Worm (Caenorhabditis elegans) whole organism, L4 larva: ENCODE results near the gene fipr-8.

Experiments used
- F10B5.3 ChIP-seq: sonication (generic microtip); optimal IDR thresholded peaks from 2 replicates; lab custom pipeline; 2016; ENCODE audit warnings: mild to moderate bottlenecking, missing genetic modification characterization, missing compliant biosample characterization
- F26F4.8 ChIP-seq: fragments of 200-800 bp; sonication (Bioruptor generic); conservative IDR thresholded peaks from 2 replicates; pipeline ENCODE4 v1.3.6; 2022; ENCODE audit warnings: missing genetic modification characterization, missing compliant biosample characterization
- F37D6.2 ChIP-seq: sonication (generic microtip); optimal IDR thresholded peaks from 2 replicates; lab custom pipeline; 2016; ENCODE audit warnings: mild to moderate bottlenecking, missing genetic modification characterization, missing compliant biosample characterization
- R02D3.7 ChIP-seq: fragments of 150-350 bp; sonication (generic microtip); optimal IDR thresholded peaks from 3 replicates; lab custom pipeline; 2014; ENCODE audit warnings: missing biosample characterization, missing genetic modification characterization
- T20F7.1 ChIP-seq: fragments of 200-800 bp; sonication (Bioruptor generic); optimal IDR thresholded peaks from 2 replicates; lab custom pipeline; 2018; ENCODE audit warnings: mild to moderate bottlenecking, missing genetic modification characterization, missing compliant biosample characterization
- Y48G9A.11 ChIP-seq: fragments of 200-800 bp; sonication (Bioruptor generic); IDR thresholded peaks from 2 replicates; pipeline ENCODE4 v1.3.6; 2022; ENCODE audit warnings: missing genetic modification reagents, missing genetic modification characterization, missing compliant biosample characterization
- ZK337.2 ChIP-seq: fragments of 200-800 bp; sonication (Bioruptor generic); IDR thresholded peaks from 2 replicates; pipeline ENCODE4 v1.3.6; 2022; ENCODE audit warnings: missing genetic modification reagents, missing genetic modification characterization, missing compliant biosample characterization
- ama-1 ChIP-seq: fragments of 150-350 bp; optimal IDR thresholded peaks from 2 replicates; lab custom pipeline; 2014; ENCODE audit warnings: inconsistent platforms, mixed read lengths
- attf-4 ChIP-seq: sonication (generic microtip); optimal IDR thresholded peaks from 3 replicates; lab custom pipeline; 2017; ENCODE audit warnings: missing biosample characterization, missing genetic modification characterization
- ceh-20 ChIP-seq: fragments of 200-800 bp; sonication (Bioruptor generic); IDR thresholded peaks from 2 replicates; pipeline ENCODE4 v1.3.6; 2022; ENCODE audit warnings: missing genetic modification reagents, missing genetic modification characterization, missing compliant biosample characterization
- ceh-28 ChIP-seq: fragments of 150-350 bp; optimal IDR thresholded peaks from 2 replicates; lab custom pipeline; 2014; ENCODE audit warnings: missing biosample characterization, missing genetic modification reagents, missing genetic modification characterization
- ceh-32 ChIP-seq: sonication (generic microtip); optimal IDR thresholded peaks from 2 replicates; lab custom pipeline; 2016; ENCODE audit warnings: mild to moderate bottlenecking, missing genetic modification characterization, missing compliant biosample characterization; ENCODE audit not compliant: poor library complexity
- ceh-82 ChIP-seq: sonication (generic microtip); optimal IDR thresholded peaks from 2 replicates; lab custom pipeline; 2017; ENCODE audit warnings: missing biosample characterization, missing genetic modification characterization
- cey-2 ChIP-seq: sonication (generic microtip); optimal IDR thresholded peaks from 3 replicates; lab custom pipeline; 2017; ENCODE audit warnings: missing genetic modification characterization, mild to moderate bottlenecking, missing compliant biosample characterization, antibody characterized with exemption, borderline replicate concordance; ENCODE audit not compliant: insufficient read depth
- daf-16 ChIP-seq, 3 experiments: sonication (generic microtip); optimal IDR thresholded peaks; 2 replicates each; lab custom pipeline; 2016 to 2017; ENCODE audit warnings: missing genetic modification characterization in 3 of 3, missing genetic modification reagents in 3 of 3, mild to moderate bottlenecking in 2 of 3, missing compliant biosample characterization in 2 of 3, missing biosample characterization in 1 of 3, moderate library complexity in 1 of 3
- daf-19 ChIP-seq: fragments of 200-800 bp; sonication (Bioruptor generic); conservative IDR thresholded peaks from 2 replicates; pipeline ENCODE4 v1.3.6; 2022; ENCODE audit warnings: missing genetic modification characterization, missing compliant biosample characterization
- daf-8 ChIP-seq: fragments of 200-800 bp; sonication (Bioruptor generic); IDR thresholded peaks from 2 replicates; pipeline ENCODE4 v1.3.6; 2022; ENCODE audit warnings: missing genetic modification characterization, missing compliant biosample characterization
- dmd-6 ChIP-seq: fragments of 200-800 bp; sonication (Bioruptor generic); IDR thresholded peaks from 2 replicates; pipeline ENCODE4 v1.3.6; 2022; ENCODE audit warnings: missing genetic modification reagents, missing genetic modification characterization, missing compliant biosample characterization
- dmd-8 ChIP-seq: fragments of 200-800 bp; sonication (Bioruptor generic); IDR thresholded peaks from 2 replicates; pipeline ENCODE4 v1.3.6; 2022; ENCODE audit warnings: missing genetic modification characterization, missing compliant biosample characterization
- duxl-1 ChIP-seq: sonication (generic microtip); optimal IDR thresholded peaks from 2 replicates; lab custom pipeline; 2016; ENCODE audit warnings: mild to moderate bottlenecking, missing genetic modification characterization, moderate library complexity, missing compliant biosample characterization; ENCODE audit not compliant: poor library complexity
- gei-8 ChIP-seq: fragments of 200-800 bp; sonication (Bioruptor generic); optimal IDR thresholded peaks from 2 replicates; lab custom pipeline; 2018; ENCODE audit warnings: mild to moderate bottlenecking, missing genetic modification characterization, missing compliant biosample characterization
- jun-1 ChIP-seq: fragments of 150-350 bp; optimal IDR thresholded peaks from 2 replicates; lab custom pipeline; 2014; ENCODE audit warnings: missing biosample characterization, missing genetic modification reagents, missing genetic modification characterization
- lim-7 ChIP-seq: fragments of 200-800 bp; sonication (Bioruptor generic); IDR thresholded peaks from 2 replicates; pipeline ENCODE4 v1.3.6; 2022; ENCODE audit warnings: missing genetic modification characterization, missing compliant biosample characterization
- lin-13 ChIP-seq: fragments of 150-350 bp; optimal IDR thresholded peaks from 2 replicates; lab custom pipeline; 2014; ENCODE audit warnings: missing biosample characterization, missing genetic modification reagents, missing genetic modification characterization
- lin-29 ChIP-seq: fragments of 200-800 bp; sonication (Bioruptor generic); IDR thresholded peaks from 2 replicates; pipeline ENCODE4 v1.3.6; 2022; ENCODE audit warnings: missing genetic modification reagents, missing genetic modification characterization, missing compliant biosample characterization
- lin-38 ChIP-seq: fragments of 200-800 bp; sonication (Bioruptor generic); IDR thresholded peaks from 2 replicates; pipeline ENCODE4 v1.3.6; 2022; ENCODE audit warnings: missing genetic modification reagents, missing genetic modification characterization, missing compliant biosample characterization
- lsy-2 ChIP-seq, 2 experiments: fragments of 150-350 bp in 1 of 2; sonication (generic microtip) in 1 of 2; optimal IDR thresholded peaks; 2 replicates each; lab custom pipeline; 2014 to 2017; ENCODE audit warnings: missing biosample characterization in 2 of 2, missing genetic modification characterization in 2 of 2
- madf-5 ChIP-seq, 2 experiments: fragments of 200-800 bp; sonication (Bioruptor generic); IDR thresholded peaks; 2 replicates each; pipeline ENCODE4 v1.3.6; 2022; ENCODE audit warnings: missing compliant biosample characterization in 2 of 2, missing genetic modification characterization in 2 of 2
- mdt-29 ChIP-seq: fragments of 200-800 bp; sonication (Bioruptor generic); IDR thresholded peaks from 2 replicates; pipeline ENCODE4 v1.3.6; 2022; ENCODE audit warnings: missing genetic modification reagents, missing genetic modification characterization, missing compliant biosample characterization
- mxl-2 ChIP-seq: fragments of 200-800 bp; sonication (Bioruptor generic); conservative IDR thresholded peaks from 2 replicates; pipeline ENCODE4 v1.3.6; 2022; ENCODE audit warnings: missing genetic modification reagents, missing genetic modification characterization, missing compliant biosample characterization
- mxl-3 ChIP-seq: fragments of 200-800 bp; sonication (Bioruptor generic); optimal IDR thresholded peaks from 2 replicates; lab custom pipeline; 2018; ENCODE audit warnings: mild to moderate bottlenecking, missing genetic modification characterization, missing compliant biosample characterization
- nhr-10 ChIP-seq: fragments of 150-350 bp; optimal IDR thresholded peaks from 2 replicates; lab custom pipeline; 2014; ENCODE audit warnings: missing biosample characterization, missing genetic modification characterization
- nhr-11 ChIP-seq: fragments of 150-350 bp; optimal IDR thresholded peaks from 2 replicates; lab custom pipeline; 2014; ENCODE audit warnings: missing biosample characterization, missing genetic modification characterization
- nhr-111 ChIP-seq: fragments of 200-800 bp; sonication (Bioruptor generic); optimal IDR thresholded peaks from 2 replicates; lab custom pipeline; 2018; ENCODE audit warnings: mild to moderate bottlenecking, missing genetic modification characterization, missing compliant biosample characterization
- nhr-25 ChIP-seq: sonication (generic microtip); optimal IDR thresholded peaks from 2 replicates; lab custom pipeline; 2017; ENCODE audit warnings: missing genetic modification characterization, mild to moderate bottlenecking, missing compliant biosample characterization, antibody characterized with exemption, moderate library complexity, borderline replicate concordance; ENCODE audit not compliant: insufficient read depth
- nhr-76 ChIP-seq: fragments of 150-350 bp; optimal IDR thresholded peaks from 2 replicates; lab custom pipeline; 2014; ENCODE audit warnings: missing biosample characterization, missing genetic modification characterization
- pha-4 ChIP-seq, 2 experiments: fragments of 150-350 bp in 1 of 2; fragments of 200-800 bp in 1 of 2; sonication (Bioruptor generic) in 1 of 2; IDR thresholded peaks in 1 of 2; optimal IDR thresholded peaks in 1 of 2; 2 replicates each; pipeline versions ENCODE4 v1.3.6 to Lab custom; 2014 to 2022; ENCODE audit warnings: missing genetic modification characterization in 2 of 2, missing genetic modification reagents in 2 of 2, missing biosample characterization in 1 of 2, missing compliant biosample characterization in 1 of 2
- php-3 ChIP-seq: fragments of 200-800 bp; sonication (Bioruptor generic); IDR thresholded peaks from 2 replicates; pipeline ENCODE4 v1.3.6; 2022; ENCODE audit warnings: missing genetic modification reagents, missing genetic modification characterization, missing compliant biosample characterization
- saeg-2 ChIP-seq: fragments of 200-800 bp; sonication (Bioruptor generic); IDR thresholded peaks from 2 replicates; pipeline ENCODE4 v1.3.6; 2022; ENCODE audit warnings: missing genetic modification reagents, missing genetic modification characterization, missing compliant biosample characterization
- set-16 ChIP-seq: fragments of 200-800 bp; sonication (Bioruptor generic); IDR thresholded peaks from 2 replicates; pipeline ENCODE4 v1.3.6; 2022; ENCODE audit warnings: missing genetic modification reagents, missing genetic modification characterization, missing compliant biosample characterization
- skn-1 ChIP-seq: fragments of 150-350 bp; optimal IDR thresholded peaks from 2 replicates; lab custom pipeline; 2014; ENCODE audit warnings: missing biosample characterization, missing genetic modification characterization
- snpc-4 ChIP-seq: fragments of 150-350 bp; optimal IDR thresholded peaks from 2 replicates; lab custom pipeline; 2014; ENCODE audit warnings: missing biosample characterization, missing genetic modification characterization
- spr-1 ChIP-seq: sonication (generic microtip); optimal IDR thresholded peaks from 2 replicates; lab custom pipeline; 2016; ENCODE audit warnings: mild to moderate bottlenecking, missing genetic modification characterization, missing compliant biosample characterization
- tag-97 ChIP-seq: fragments of 200-800 bp; sonication (Bioruptor generic); IDR thresholded peaks from 2 replicates; pipeline ENCODE4 v1.3.6; 2022; ENCODE audit warnings: missing genetic modification characterization, missing compliant biosample characterization
- unc-130 ChIP-seq: sonication (generic microtip); optimal IDR thresholded peaks from 2 replicates; lab custom pipeline; 2016; ENCODE audit warnings: missing genetic modification reagents, missing genetic modification characterization, missing compliant biosample characterization
- vab-7 ChIP-seq: fragments of 200-800 bp; sonication (Bioruptor generic); IDR thresholded peaks from 2 replicates; pipeline ENCODE4 v1.3.6; 2022; ENCODE audit warnings: missing genetic modification reagents, missing genetic modification characterization, missing compliant biosample characterization
- zag-1 ChIP-seq: fragments of 150-350 bp; optimal IDR thresholded peaks from 2 replicates; lab custom pipeline; 2014; ENCODE audit warnings: missing biosample characterization, missing genetic modification characterization
- zfp-3 ChIP-seq: fragments of 200-800 bp; sonication (Bioruptor generic); conservative IDR thresholded peaks from 2 replicates; pipeline ENCODE4 v1.3.6; 2022; ENCODE audit warnings: missing genetic modification reagents, missing genetic modification characterization, missing compliant biosample characterization
- zip-11 ChIP-seq: fragments of 200-800 bp; sonication (Bioruptor generic); IDR thresholded peaks from 2 replicates; pipeline ENCODE4 v1.3.6; 2022; ENCODE audit warnings: missing genetic modification characterization, missing compliant biosample characterization
- ztf-11 ChIP-seq: fragments of 150-350 bp; optimal IDR thresholded peaks from 2 replicates; lab custom pipeline; 2014; ENCODE audit warnings: missing biosample characterization, missing genetic modification characterization
- ztf-7 ChIP-seq: fragments of 150-350 bp; optimal IDR thresholded peaks from 2 replicates; lab custom pipeline; 2014; ENCODE audit warnings: missing biosample characterization, missing genetic modification characterization

The fipr-8 gene

DNA sequence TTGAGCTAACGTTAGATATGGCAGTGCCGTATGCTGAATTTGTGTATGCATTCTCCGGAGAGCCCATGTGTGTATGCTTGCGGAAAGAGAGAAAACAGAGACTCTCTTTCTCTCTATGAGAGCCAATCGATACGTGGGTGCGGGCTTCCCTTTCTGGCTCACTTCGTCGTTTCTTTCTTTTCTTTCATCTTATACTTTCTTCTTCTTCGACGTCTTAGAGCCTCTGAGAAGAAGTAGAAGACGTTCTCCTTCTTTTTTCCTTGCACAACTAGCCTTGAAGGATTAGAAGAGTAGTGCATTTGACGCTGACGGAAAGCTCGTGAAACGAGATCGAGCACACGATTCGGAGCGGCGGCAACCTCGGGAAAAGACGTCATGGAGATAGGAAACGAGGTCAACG lies 34.1 kb upstream of the fipr-8 start (continued):
- TF ChIP-seq ceh-32 (tag; lab: Kevin White, UChicago) (no peak), set-16 (peak; percentile 7; the same call in 1 of the 2 replicates), attf-4 (tag; lab: Kevin White, UChicago) (no peak), ztf-7 (tag; lab: Kevin White, UChicago) (no peak), unc-130 (no peak), ceh-20 (GFP tag; lab: Robert Waterston, UW) (no peak), zfp-3 (no peak), ztf-11 (tag; lab: Kevin White, UChicago) (no peak), pha-4 (GFP tag; IDR thresholded peaks at IDR 0.05; lab: Robert Waterston, UW) (no peak), pha-4 (tag; optimal IDR thresholded peaks at IDR 0.05; lab: Kevin White, UChicago) (no peak), ceh-82 (no peak), F37D6.2 (tag; lab: Kevin White, UChicago) (peak; percentile 64), zag-1 (tag; lab: Kevin White, UChicago) (no peak), skn-1 (tag; lab: Kevin White, UChicago) (no peak), nhr-76 (tag; lab: Kevin White, UChicago) (no peak), R02D3.7 (no peak), mxl-2 (GFP tag; lab: Robert Waterston, UW) (no peak), lim-7 (no peak), Y48G9A.11 (GFP tag; lab: Robert Waterston, UW) (no peak), mdt-29 (no peak), zip-11 (GFP tag; lab: Robert Waterston, UW) (no peak), duxl-1 (tag; lab: Kevin White, UChicago) (no peak), daf-16 (GFP tag; optimal IDR thresholded peaks at IDR 0.05; lab: Kevin White, UChicago) (no peak), daf-16 (tag; optimal IDR thresholded peaks at IDR 0.05; lab: Kevin White, UChicago) (no peak), madf-5 (GFP tag; IDR thresholded peaks at IDR 0.05; lab: Robert Waterston, UW) (no peak), php-3 (GFP tag; lab: Robert Waterston, UW) (no peak), snpc-4 (no peak), gei-8 (GFP tag; lab: Kevin White, UChicago) (no peak), dmd-8 (no peak), daf-19 (GFP tag; lab: Robert Waterston, UW) (no peak), ama-1 (no peak), daf-8 (no peak), nhr-11 (tag; lab: Kevin White, UChicago) (no peak), lsy-2 (tag; optimal IDR thresholded peaks at IDR 0.05; lab: Kevin White, UChicago) (peak; percentile 44 to 50), T20F7.1 (no peak), nhr-111 (no peak), F26F4.8 (GFP tag; lab: Robert Waterston, UW) (no peak), cey-2 (tag; lab: Kevin White, UChicago) (no peak), jun-1 (no peak), spr-1 (no peak), lin-29 (GFP tag; lab: Robert Waterston, UW) (no peak), lin-13 (GFP tag; lab: Kevin White, UChicago) (no peak), dmd-6 (no peak), mxl-3 (GFP tag; lab: Kevin White, UChicago) (no peak), lin-38 (GFP tag; lab: Robert Waterston, UW) (no peak), saeg-2 (GFP tag; lab: Robert Waterston, UW) (no peak), ZK337.2 (no peak), F10B5.3 (tag; lab: Kevin White, UChicago) (no peak), ceh-28 (tag; lab: Kevin White, UChicago) (peak; percentile 62), nhr-10 (tag; lab: Kevin White, UChicago) (no peak), tag-97 (GFP tag; lab: Robert Waterston, UW) (no peak), nhr-25 (no peak), vab-7 (GFP tag; lab: Robert Waterston, UW) (no peak)
